Fruit fly (Drosophila melanogaster): ENCODE measurements around the gene chico.

The chico gene

dm6 chr2L:10200847-10201246 lies 46.0 kb downstream of the chico start, which contains the start of the genes Ripalpha and RpL7 (continued):
- TF ChIP-seq CG8388 (GFP tag; optimal IDR thresholded peaks at IDR 0.05), result peak; percentile 92
- peak; percentile 98 for TF ChIP-seq CG6683 (GFP tag; optimal IDR thresholded peaks at IDR 0.05)
- TF ChIP-seq Ets65A (GFP tag), result peak; percentile 100
- TF ChIP-seq CG7556 (GFP tag; optimal IDR thresholded peaks at IDR 0.05), result peak; percentile 93
- TF ChIP-seq CG1832 (GFP tag; optimal IDR thresholded peaks at IDR 0.05), result peak; percentile 64
- TF ChIP-seq CrebB (tag; optimal IDR thresholded peaks at IDR 0.05), result peak; percentile 98
- peak; percentile 96 for TF ChIP-seq CG15011 (GFP tag; optimal IDR thresholded peaks at IDR 0.05)
- peak; percentile 70 for TF ChIP-seq hb (GFP tag; IDR thresholded peaks at IDR 0.05; ENCODE audit: partially characterized antibody)
- TF ChIP-seq sim (GFP tag; IDR thresholded peaks at IDR 0.05), result peak; percentile 89
- TF ChIP-seq nerfin-2 (GFP tag; IDR thresholded peaks at IDR 0.05; ENCODE audit: partially characterized antibody), result peak; percentile 79
- peak; percentile 89 for TF ChIP-seq Six4 (GFP tag; optimal IDR thresholded peaks at IDR 0.05)
- TF ChIP-seq gt (GFP tag; IDR thresholded peaks at IDR 0.05), result peak; percentile 87
- TF ChIP-seq tx (GFP tag; optimal IDR thresholded peaks at IDR 0.05), result peak; percentile 96
- TF ChIP-seq CG17912 (GFP tag; optimal IDR thresholded peaks at IDR 0.05), result peak; percentile 99
- peak; percentile 93 for TF ChIP-seq Hand (GFP tag; optimal IDR thresholded peaks at IDR 0.05)
- TF ChIP-seq B-H1 (GFP tag; IDR thresholded peaks at IDR 0.05), result peak; percentile 89
- TF ChIP-seq Dp (GFP tag; optimal IDR thresholded peaks at IDR 0.05), result peak; percentile 78
- peak; percentile 98 for TF ChIP-seq trh (GFP tag; optimal IDR thresholded peaks at IDR 0.05)
- peak; percentile 93 for TF ChIP-seq Myb (GFP tag; optimal IDR thresholded peaks at IDR 0.05)
- TF ChIP-seq CG8089 (GFP tag; optimal IDR thresholded peaks at IDR 0.05), result peak; percentile 98
- peak; percentile 77 for TF ChIP-seq CG32767 (GFP tag; IDR thresholded peaks at IDR 0.05)
- TF ChIP-seq CG11560 (tag; IDR thresholded peaks at IDR 0.05), result peak; percentile 73; the same call in 2 of the 3 replicates
- peak; percentile 96 for TF ChIP-seq dati (GFP tag; IDR thresholded peaks at IDR 0.05)
- peak; percentile 97 for TF ChIP-seq Dip3 (GFP tag; optimal IDR thresholded peaks at IDR 0.05)
- peak; percentile 96 for TF ChIP-seq sima (GFP tag; optimal IDR thresholded peaks at IDR 0.05)
- TF ChIP-seq Spps (tag; optimal IDR thresholded peaks at IDR 0.05), result peak; percentile 90
- peak; percentile 96 for TF ChIP-seq nom (GFP tag; optimal IDR thresholded peaks at IDR 0.05)
- TF ChIP-seq CG15514 (GFP tag; optimal IDR thresholded peaks at IDR 0.05), result peak; percentile 97
- TF ChIP-seq Eip74EF (GFP tag; optimal IDR thresholded peaks at IDR 0.05), result peak in 1 of 2 experiments; percentile 83
- peak; percentile 92 for TF ChIP-seq sug (tag; optimal IDR thresholded peaks at IDR 0.05)
- TF ChIP-seq Dip2 (GFP tag; IDR thresholded peaks at IDR 0.05), result no peak
- TF ChIP-seq CG12769 (tag; optimal IDR thresholded peaks at IDR 0.05), result peak; percentile 98
- peak; percentile 66; the same call in 2 of the 3 replicates for TF ChIP-seq Doc3 (GFP tag; IDR thresholded peaks at IDR 0.05; ENCODE audit: partially characterized antibody)
- TF ChIP-seq ro (GFP tag; IDR thresholded peaks at IDR 0.05), result peak; percentile 88
- TF ChIP-seq seq (GFP tag; IDR thresholded peaks at IDR 0.05), result peak; percentile 91
- peak; percentile 98 for TF ChIP-seq amos (GFP tag; IDR thresholded peaks at IDR 0.05; ENCODE audit: partially characterized antibody)
- TF ChIP-seq PHDP (tag; optimal IDR thresholded peaks at IDR 0.05), result peak; percentile 96
- peak; percentile 99 for TF ChIP-seq CG4617 (GFP tag; optimal IDR thresholded peaks at IDR 0.05; ENCODE audit: borderline replicate concordance)
- TF ChIP-seq gcm2 (GFP tag; optimal IDR thresholded peaks at IDR 0.05), result peak; percentile 98
- no peak for TF ChIP-seq h (optimal IDR thresholded peaks at IDR 0.05)
- peak; percentile 100 for TF ChIP-seq bcd (GFP tag; optimal IDR thresholded peaks at IDR 0.05)
- TF ChIP-seq sisA (GFP tag; IDR thresholded peaks at IDR 0.05), result peak; percentile 88
- peak; percentile 99 for TF ChIP-seq CG9876 (GFP tag; optimal IDR thresholded peaks at IDR 0.05)
- TF ChIP-seq TFAM (GFP tag; optimal IDR thresholded peaks at IDR 0.05), result peak; percentile 92
- TF ChIP-seq zen2 (GFP tag; IDR thresholded peaks at IDR 0.05; ENCODE audit: partially characterized antibody), result peak; percentile 71
- peak; percentile 98 for TF ChIP-seq odd (GFP tag; optimal IDR thresholded peaks at IDR 0.05)
- no peak; the same call in 1 of the 2 replicates for TF ChIP-seq toy (GFP tag; IDR thresholded peaks at IDR 0.05)
- peak; percentile 50 for TF ChIP-seq hkb (optimal IDR thresholded peaks at IDR 0.05)
- peak; percentile 95 for TF ChIP-seq hkb (GFP tag; IDR thresholded peaks at IDR 0.05)
- peak; percentile 96 to 99 for TF ChIP-seq chif (GFP tag; optimal IDR thresholded peaks at IDR 0.05)
- peak; percentile 63 for TF ChIP-seq esg (GFP tag; conservative IDR thresholded peaks at IDR 0.05)
